Worm (Caenorhabditis elegans): Measurements from ENCODE around the gene inx-7.

The inx-7 gene

DNA sequence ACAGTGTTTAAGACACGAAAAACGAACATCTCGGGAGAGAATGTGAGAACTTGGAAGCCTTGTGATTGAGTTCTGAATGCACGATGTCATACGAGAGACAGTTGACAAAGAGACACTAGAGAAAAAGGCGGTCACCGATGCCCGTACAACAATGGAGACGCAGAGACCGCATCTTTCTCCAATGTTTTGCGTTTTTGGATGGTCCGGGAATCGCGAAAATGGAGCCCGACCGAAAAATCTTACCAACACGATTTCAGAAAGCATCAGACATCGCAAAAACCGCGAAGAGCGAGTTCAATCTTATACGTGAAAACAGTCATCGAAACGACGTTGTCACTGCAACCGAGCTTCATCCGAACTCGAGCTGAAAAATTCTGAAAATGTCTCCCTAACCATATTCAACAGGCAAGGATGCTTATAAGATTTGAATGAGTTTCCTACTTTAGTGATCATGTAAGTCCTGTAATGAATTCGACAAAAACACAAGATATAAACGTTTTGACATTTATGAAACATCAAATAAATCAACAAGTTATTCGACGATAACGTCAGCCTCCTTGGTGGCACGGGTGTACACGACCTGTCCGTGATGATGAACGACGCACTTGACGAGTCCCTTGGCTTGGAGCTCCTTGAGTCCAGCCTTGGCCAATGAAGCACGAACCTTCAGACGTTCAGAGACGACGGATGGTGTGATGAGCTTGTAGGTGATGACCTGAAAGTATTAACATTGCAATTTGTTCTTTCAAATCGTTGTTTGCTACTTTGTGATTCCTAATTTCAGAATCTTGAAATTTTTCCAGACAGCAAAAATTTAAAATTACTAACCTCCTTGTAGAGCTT, at the start of gene inx-7:
TSS of gene inx-7 (minus strand) at position 37 of the 843 bp plus-strand sequence.
- TF ChIP-seq flt-1 (GFP tag; IDR thresholded peaks at IDR 0.05) (no peak), aly-1 (tag; optimal IDR thresholded peaks at IDR 0.05) (no peak), sea-1 (GFP tag; conservative IDR thresholded peaks at IDR 0.05) (no peak), hmg-4 (GFP tag; optimal IDR thresholded peaks at IDR 0.05) (no peak), F13C5.2 (tag; optimal IDR thresholded peaks at IDR 0.05) (no peak), ceh-13 (GFP tag; optimal IDR thresholded peaks at IDR 0.05) (no peak), scrt-1 (GFP tag; IDR thresholded peaks at IDR 0.05) (no peak), tbx-11 (GFP tag; IDR thresholded peaks at IDR 0.05) (no peak), ceh-36 (tag; optimal IDR thresholded peaks at IDR 0.05) (no peak), ama-1 (optimal IDR thresholded peaks at IDR 0.05) (no peak), tra-4 (tag; optimal IDR thresholded peaks at IDR 0.05) (no peak), ets-7 (tag; optimal IDR thresholded peaks at IDR 0.05) (no peak), hmbx-1 (tag; optimal IDR thresholded peaks at IDR 0.05) (no peak)

- TF ChIP-seq ets-7 (tag; optimal IDR thresholded peaks at IDR 0.05) = no peak
- no peak for TF ChIP-seq ama-1 (optimal IDR thresholded peaks at IDR 0.05)
- TF ChIP-seq tra-4 (tag; optimal IDR thresholded peaks at IDR 0.05) = no peak
- no peak for TF ChIP-seq hmbx-1 (tag; optimal IDR thresholded peaks at IDR 0.05)
- no peak for TF ChIP-seq ceh-13 (GFP tag; optimal IDR thresholded peaks at IDR 0.05)
Observed at ce11 chrIV:5990503-5990902, 44.1 kb upstream of the inx-7 start.

DNA sequence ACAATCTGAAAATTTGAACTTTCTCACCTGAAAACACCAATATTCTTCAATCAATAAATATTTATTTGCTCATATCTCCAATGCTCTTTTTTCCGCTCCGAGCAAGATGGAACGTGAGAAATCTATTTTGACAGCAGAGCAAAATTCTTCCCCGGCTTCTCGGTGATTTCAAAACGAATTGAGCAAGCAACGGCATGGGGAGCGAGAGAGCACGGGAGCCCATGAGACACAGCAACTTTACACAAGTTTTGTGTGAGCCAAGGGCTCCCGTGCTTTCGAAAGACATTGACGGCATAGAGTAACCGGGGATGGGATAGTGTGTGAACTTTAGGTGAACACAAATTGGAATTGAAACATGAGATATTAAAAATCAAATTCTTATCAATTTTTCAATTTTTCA, 40.4 kb upstream of the inx-7 start:
- no peak for TF ChIP-seq tbx-11 (GFP tag; IDR thresholded peaks at IDR 0.05)
- no peak for TF ChIP-seq pes-1 (GFP tag; IDR thresholded peaks at IDR 0.05)
- no peak for TF ChIP-seq scrt-1 (GFP tag; IDR thresholded peaks at IDR 0.05)
- TF ChIP-seq F13C5.2 (tag; optimal IDR thresholded peaks at IDR 0.05) = no peak
- no peak for TF ChIP-seq hmbx-1 (tag; optimal IDR thresholded peaks at IDR 0.05)
- no peak for TF ChIP-seq aly-1 (tag; optimal IDR thresholded peaks at IDR 0.05)
- no peak for TF ChIP-seq ets-7 (tag; optimal IDR thresholded peaks at IDR 0.05)

DNA sequence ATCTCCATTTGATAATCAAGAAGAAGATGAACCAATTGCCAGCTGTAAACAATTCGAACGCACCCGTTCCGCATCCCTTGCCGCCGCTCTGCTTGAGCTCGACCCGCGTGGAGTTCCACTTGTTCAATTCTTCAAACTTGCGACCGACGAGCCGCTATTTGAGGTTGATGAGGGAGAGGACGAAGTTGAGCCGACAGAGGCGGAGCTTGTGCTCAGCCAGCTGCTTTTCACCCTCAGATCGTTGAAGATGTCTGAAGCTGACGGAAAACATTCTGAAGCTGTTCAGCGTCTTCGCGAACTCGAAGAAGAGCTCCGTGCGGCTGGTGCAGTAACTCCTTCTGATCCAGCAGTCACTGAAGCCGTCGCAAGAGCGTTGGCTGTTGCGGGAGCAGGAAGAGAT, 39.4 kb upstream of the inx-7 start:
- no peak for TF ChIP-seq sea-1 (GFP tag; conservative IDR thresholded peaks at IDR 0.05)
- TF ChIP-seq ceh-36 (tag; optimal IDR thresholded peaks at IDR 0.05) = no peak
- no peak for TF ChIP-seq F13C5.2 (tag; optimal IDR thresholded peaks at IDR 0.05)
- no peak for TF ChIP-seq pes-1 (GFP tag; IDR thresholded peaks at IDR 0.05)
- TF ChIP-seq B0310.2 (tag; optimal IDR thresholded peaks at IDR 0.05) = no peak

DNA sequence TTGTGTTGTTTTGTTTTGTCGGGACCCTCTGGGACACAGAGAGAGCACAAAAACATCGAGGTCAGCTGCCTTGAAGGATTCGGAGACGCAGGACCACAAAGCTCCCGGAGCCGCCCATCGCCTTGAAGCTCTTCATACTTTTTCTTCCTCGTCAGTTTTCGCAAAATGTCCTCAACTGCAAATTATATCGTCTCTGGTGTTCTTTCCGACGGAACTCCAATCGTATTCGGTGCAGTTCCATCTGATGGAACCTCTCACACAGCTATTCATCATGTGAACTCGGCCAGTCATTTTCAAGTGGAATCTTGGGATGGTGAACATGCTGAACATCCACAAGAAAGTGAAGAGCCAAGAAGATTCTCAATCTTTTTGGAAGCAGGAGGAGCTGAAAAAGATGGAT, 39.0 kb upstream of the inx-7 start:
- TF ChIP-seq F13C5.2 (tag; optimal IDR thresholded peaks at IDR 0.05) = no peak
- TF ChIP-seq hmbx-1 (tag; optimal IDR thresholded peaks at IDR 0.05) = no peak
- TF ChIP-seq ets-7 (tag; optimal IDR thresholded peaks at IDR 0.05) = no peak
- peak; percentile 16 for TF ChIP-seq ama-1 (optimal IDR thresholded peaks at IDR 0.05)
- TF ChIP-seq ceh-36 (tag; optimal IDR thresholded peaks at IDR 0.05) = no peak
- TF ChIP-seq scrt-1 (GFP tag; IDR thresholded peaks at IDR 0.05) = no peak

ce11 chrIV:5983191-5983590, 36.8 kb upstream of the inx-7 start:
- TF ChIP-seq ama-1 (optimal IDR thresholded peaks at IDR 0.05) (peak; percentile 66), hnd-1 (tag; optimal IDR thresholded peaks at IDR 0.05) (no peak)

- TF ChIP-seq tbx-11 (GFP tag; IDR thresholded peaks at IDR 0.05) (no peak), hmg-4 (GFP tag; optimal IDR thresholded peaks at IDR 0.05) (no peak)
Observed at ce11 chrIV:5979818-5980217, 33.4 kb upstream of the inx-7 start.

DNA sequence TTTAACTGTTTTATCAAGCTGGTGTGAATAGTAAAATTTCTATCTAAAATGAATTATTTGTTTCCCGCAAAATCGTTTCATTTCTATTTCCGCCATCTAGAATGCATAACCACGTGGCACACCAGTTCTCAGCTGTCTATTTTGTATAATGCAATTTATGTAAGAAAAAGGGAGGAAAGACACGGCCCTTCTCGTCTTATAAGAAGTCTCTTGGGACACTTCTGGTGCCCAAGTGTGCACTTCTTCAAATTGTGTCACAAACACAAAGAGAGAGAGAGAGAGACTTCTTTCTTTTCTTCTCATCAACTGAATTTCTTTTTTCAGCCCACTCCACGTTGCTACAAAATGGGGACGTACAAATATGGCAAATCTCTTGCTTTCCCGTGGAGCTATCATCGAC, 30.8 kb upstream of the inx-7 start:
- TF ChIP-seq hmbx-1 (tag; optimal IDR thresholded peaks at IDR 0.05) (no peak), aly-1 (tag; optimal IDR thresholded peaks at IDR 0.05) (no peak), flt-1 (GFP tag; IDR thresholded peaks at IDR 0.05) (no peak), ets-7 (tag; optimal IDR thresholded peaks at IDR 0.05) (no peak), tbx-11 (GFP tag; IDR thresholded peaks at IDR 0.05) (no peak), pes-1 (GFP tag; IDR thresholded peaks at IDR 0.05) (no peak), ama-1 (optimal IDR thresholded peaks at IDR 0.05) (no peak), sea-1 (GFP tag; conservative IDR thresholded peaks at IDR 0.05) (no peak), tbx-37 (GFP tag; conservative IDR thresholded peaks at IDR 0.05) (no peak), hnd-1 (tag; optimal IDR thresholded peaks at IDR 0.05) (no peak), ceh-36 (tag; optimal IDR thresholded peaks at IDR 0.05) (no peak), B0310.2 (tag; optimal IDR thresholded peaks at IDR 0.05) (no peak), tra-4 (tag; optimal IDR thresholded peaks at IDR 0.05) (no peak), scrt-1 (GFP tag; IDR thresholded peaks at IDR 0.05) (no peak), hmg-4 (GFP tag; optimal IDR thresholded peaks at IDR 0.05) (no peak), F13C5.2 (tag; optimal IDR thresholded peaks at IDR 0.05) (no peak)

DNA sequence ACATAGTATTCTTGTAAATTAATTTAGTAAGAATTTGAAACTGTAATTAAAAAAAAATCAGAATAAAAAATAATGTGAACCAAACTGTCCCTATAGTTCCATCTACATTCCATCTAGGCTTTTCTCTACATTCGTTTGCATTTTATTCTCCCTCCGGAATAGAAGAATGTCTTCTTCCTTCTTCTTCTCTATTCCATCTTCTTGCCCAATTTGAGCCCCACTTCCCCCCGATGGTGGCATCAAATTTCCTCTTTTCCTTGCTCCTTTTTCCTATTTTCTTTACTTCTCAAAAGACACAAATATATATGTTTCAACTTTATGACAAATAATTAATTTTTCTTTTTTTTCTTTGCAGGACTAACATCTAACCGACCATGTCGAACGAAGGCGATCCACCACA, 28.8 kb upstream of the inx-7 start, which contains the start of gene unc-44:
TSS of gene unc-44 (plus strand) at position 356 of the 400 bp plus-strand sequence.
- TF ChIP-seq ceh-36 (tag; optimal IDR thresholded peaks at IDR 0.05) = no peak
- no peak for TF ChIP-seq ama-1 (optimal IDR thresholded peaks at IDR 0.05)
- TF ChIP-seq hmg-4 (GFP tag; optimal IDR thresholded peaks at IDR 0.05) = no peak
- TF ChIP-seq aly-1 (tag; optimal IDR thresholded peaks at IDR 0.05) = no peak
- TF ChIP-seq scrt-1 (GFP tag; IDR thresholded peaks at IDR 0.05) = no peak
- no peak for TF ChIP-seq tra-4 (tag; optimal IDR thresholded peaks at IDR 0.05)
- no peak for TF ChIP-seq tbx-11 (GFP tag; IDR thresholded peaks at IDR 0.05)
- no peak for TF ChIP-seq flt-1 (GFP tag; IDR thresholded peaks at IDR 0.05)
- no peak for TF ChIP-seq tbx-37 (GFP tag; conservative IDR thresholded peaks at IDR 0.05)
- no peak for TF ChIP-seq hnd-1 (tag; optimal IDR thresholded peaks at IDR 0.05)
- TF ChIP-seq sea-1 (GFP tag; conservative IDR thresholded peaks at IDR 0.05) = no peak
- TF ChIP-seq B0310.2 (tag; optimal IDR thresholded peaks at IDR 0.05) = no peak
- TF ChIP-seq ceh-13 (GFP tag; optimal IDR thresholded peaks at IDR 0.05) = no peak
- TF ChIP-seq pes-1 (GFP tag; IDR thresholded peaks at IDR 0.05) = no peak
- TF ChIP-seq ets-7 (tag; optimal IDR thresholded peaks at IDR 0.05) = no peak
- TF ChIP-seq hmbx-1 (tag; optimal IDR thresholded peaks at IDR 0.05) = no peak
- TF ChIP-seq F13C5.2 (tag; optimal IDR thresholded peaks at IDR 0.05) = no peak
